Worm (Caenorhabditis elegans) whole organism, mixed stage, embryonic: ENCODE data around the gene fbxb-88.

Experiments used
- M03D4.4 ChIP-seq: sonication (generic microtip); optimal IDR thresholded peaks from 2 replicates; lab custom pipeline; 2017; ENCODE audit warnings: mild to moderate bottlenecking, missing genetic modification characterization, missing compliant biosample characterization
- blmp-1 ChIP-seq: fragments of 150-350 bp; optimal IDR thresholded peaks from 2 replicates; lab custom pipeline; 2014; ENCODE audit warnings: missing biosample characterization, missing genetic modification characterization
- ceh-39 ChIP-seq: fragments of 150-350 bp; optimal IDR thresholded peaks from 2 replicates; lab custom pipeline; 2014; ENCODE audit warnings: missing biosample characterization, missing genetic modification characterization
- ceh-43 ChIP-seq: fragments of 200-800 bp; sonication (Bioruptor generic); optimal IDR thresholded peaks from 2 replicates; lab custom pipeline; 2018; ENCODE audit warnings: mild to moderate bottlenecking, missing genetic modification characterization, moderate library complexity, missing compliant biosample characterization
- ces-1 ChIP-seq: fragments of 150-350 bp; optimal IDR thresholded peaks from 2 replicates; lab custom pipeline; 2014; ENCODE audit warnings: missing biosample characterization, missing genetic modification reagents, missing genetic modification characterization
- drap-1 ChIP-seq: fragments of 200-800 bp; sonication (Bioruptor generic); optimal IDR thresholded peaks from 3 replicates; lab custom pipeline; 2018; ENCODE audit warnings: mild to moderate bottlenecking, missing genetic modification characterization, missing compliant biosample characterization
- elt-1 ChIP-seq: sonication (generic microtip); optimal IDR thresholded peaks from 2 replicates; lab custom pipeline; 2017; ENCODE audit warnings: missing genetic modification characterization, mild to moderate bottlenecking, missing compliant biosample characterization, antibody characterized with exemption, moderate library complexity, borderline replicate concordance; ENCODE audit not compliant: insufficient read depth
- flh-1 ChIP-seq: fragments of 200-800 bp; sonication (Bioruptor generic); optimal IDR thresholded peaks from 2 replicates; lab custom pipeline; 2018; ENCODE audit warnings: mild to moderate bottlenecking, missing genetic modification characterization, moderate library complexity, missing compliant biosample characterization
- ham-2 ChIP-seq: fragments of 200-800 bp; sonication (Bioruptor generic); optimal IDR thresholded peaks from 2 replicates; lab custom pipeline; 2018; ENCODE audit warnings: mild to moderate bottlenecking, missing genetic modification characterization, missing compliant biosample characterization
- hlh-1 ChIP-seq: fragments of 150-350 bp; optimal IDR thresholded peaks from 2 replicates; lab custom pipeline; 2014; ENCODE audit warnings: missing biosample characterization, missing genetic modification reagents, missing genetic modification characterization
- lin-13 ChIP-seq: fragments of 150-350 bp; optimal IDR thresholded peaks from 2 replicates; lab custom pipeline; 2014; ENCODE audit warnings: missing biosample characterization, missing genetic modification characterization
- lin-32 ChIP-seq: fragments of 200-800 bp; sonication (Bioruptor generic); optimal IDR thresholded peaks from 2 replicates; lab custom pipeline; 2018; ENCODE audit warnings: mild to moderate bottlenecking, missing genetic modification characterization, missing compliant biosample characterization
- lsy-2 ChIP-seq: fragments of 150-350 bp; optimal IDR thresholded peaks from 2 replicates; lab custom pipeline; 2014; ENCODE audit warnings: missing biosample characterization, missing genetic modification characterization
- mab-5 ChIP-seq: fragments of 150-350 bp; optimal IDR thresholded peaks from 2 replicates; lab custom pipeline; 2014; ENCODE audit warnings: missing biosample characterization, missing genetic modification characterization
- mep-1 ChIP-seq: fragments of 150-350 bp; optimal IDR thresholded peaks from 2 replicates; lab custom pipeline; 2017; ENCODE audit warnings: missing biosample characterization, missing genetic modification reagents, missing genetic modification characterization, inconsistent platforms
- mls-2 ChIP-seq: sonication (generic microtip); optimal IDR thresholded peaks from 2 replicates; lab custom pipeline; 2016; ENCODE audit warnings: mild to moderate bottlenecking, missing genetic modification characterization, moderate library complexity, missing compliant biosample characterization
- nhr-12 ChIP-seq: fragments of 150-350 bp; optimal IDR thresholded peaks from 2 replicates; lab custom pipeline; 2014; ENCODE audit warnings: missing biosample characterization, missing genetic modification characterization
- nhr-2 ChIP-seq: fragments of 150-350 bp; optimal IDR thresholded peaks from 2 replicates; lab custom pipeline; 2014; ENCODE audit warnings: missing biosample characterization, missing genetic modification characterization
- nhr-237 ChIP-seq: fragments of 150-350 bp; optimal IDR thresholded peaks from 2 replicates; lab custom pipeline; 2014; ENCODE audit warnings: missing biosample characterization, missing genetic modification characterization
- nhr-28 ChIP-seq: fragments of 150-350 bp; optimal IDR thresholded peaks from 2 replicates; lab custom pipeline; 2014; ENCODE audit warnings: missing biosample characterization, missing genetic modification characterization
- nhr-76 ChIP-seq: sonication (generic microtip); optimal IDR thresholded peaks from 2 replicates; lab custom pipeline; 2017; ENCODE audit warnings: missing biosample characterization, missing genetic modification characterization
- sem-2 ChIP-seq: fragments of 200-800 bp; sonication (Bioruptor generic); optimal IDR thresholded peaks from 2 replicates; lab custom pipeline; 2018; ENCODE audit warnings: mild to moderate bottlenecking, missing genetic modification characterization, missing compliant biosample characterization
- snpc-4 ChIP-seq: fragments of 150-350 bp; optimal IDR thresholded peaks from 2 replicates; lab custom pipeline; 2014; ENCODE audit warnings: missing biosample characterization, missing genetic modification characterization
- sptf-1 ChIP-seq: sonication (generic microtip); optimal IDR thresholded peaks from 2 replicates; lab custom pipeline; 2017; ENCODE audit warnings: mild to moderate bottlenecking, missing genetic modification characterization, moderate library complexity, missing compliant biosample characterization
- tbx-8 ChIP-seq: fragments of 200-800 bp; sonication (Bioruptor generic); optimal IDR thresholded peaks from 2 replicates; lab custom pipeline; 2018; ENCODE audit warnings: mild to moderate bottlenecking, missing genetic modification characterization, moderate library complexity, missing compliant biosample characterization
- unc-120 ChIP-seq: sonication (generic microtip); optimal IDR thresholded peaks from 2 replicates; lab custom pipeline; 2017; ENCODE audit warnings: missing genetic modification characterization, missing compliant biosample characterization; ENCODE audit not compliant: poor library complexity, severe bottlenecking
- unc-39 ChIP-seq: fragments of 150-350 bp; optimal IDR thresholded peaks from 2 replicates; lab custom pipeline; 2014; ENCODE audit warnings: missing biosample characterization, missing genetic modification characterization
- unc-62 ChIP-seq: fragments of 150-350 bp; optimal IDR thresholded peaks from 2 replicates; lab custom pipeline; 2014; ENCODE audit warnings: missing biosample characterization, missing genetic modification reagents, missing genetic modification characterization
- zip-8 ChIP-seq: fragments of 150-350 bp; optimal IDR thresholded peaks from 2 replicates; lab custom pipeline; 2014; ENCODE audit warnings: missing biosample characterization, missing genetic modification characterization
- ztf-11 ChIP-seq: fragments of 150-350 bp; optimal IDR thresholded peaks from 2 replicates; lab custom pipeline; 2014; ENCODE audit warnings: missing biosample characterization, missing genetic modification characterization

Gene fbxb-88

ce11 chrII:4874335-4874861 is 46.7 kb upstream of the fbxb-88 start, which contains the start of gene F11G11.15:
Gene F11G11.15, plus strand, starts transcription at chrII:4874845.
- no peak for TF ChIP-seq M03D4.4 (tag; lab: Kevin White, UChicago)
- no peak for TF ChIP-seq nhr-12
- TF ChIP-seq mab-5 (tag; lab: Kevin White, UChicago), result no peak
- no peak for TF ChIP-seq ceh-43 (GFP tag; lab: Kevin White, UChicago)
- no peak for TF ChIP-seq unc-39

ce11 chrII:4873029-4873428 is 45.3 kb upstream of the fbxb-88 start, which contains the start of gene col-73:
Gene col-73, minus strand, starts transcription at chrII:4873129.
- TF ChIP-seq hlh-1 (no peak), lin-13 (tag; lab: Kevin White, UChicago) (no peak), ceh-39 (no peak), tbx-8 (GFP tag; lab: Kevin White, UChicago) (no peak), unc-62 (GFP tag; lab: Kevin White, UChicago) (no peak), elt-1 (tag; lab: Kevin White, UChicago) (no peak), sptf-1 (tag; lab: Kevin White, UChicago) (no peak), unc-39 (no peak), unc-120 (tag; lab: Kevin White, UChicago) (no peak), mls-2 (tag; lab: Kevin White, UChicago) (no peak), nhr-76 (tag; lab: Kevin White, UChicago) (no peak), snpc-4 (tag; lab: Kevin White, UChicago) (no peak), mep-1 (tag; lab: Kevin White, UChicago) (no peak), lsy-2 (tag; lab: Kevin White, UChicago) (no peak), ham-2 (GFP tag; lab: Kevin White, UChicago) (no peak), blmp-1 (tag; lab: Kevin White, UChicago) (no peak), nhr-237 (tag; lab: Kevin White, UChicago) (no peak), mab-5 (tag; lab: Kevin White, UChicago) (no peak), nhr-28 (tag; lab: Kevin White, UChicago) (no peak), ces-1 (no peak)
- TF ChIP-seq, all 35 proteins: peak for 0

- TF ChIP-seq flh-1 (no peak), ztf-11 (no peak), nhr-237 (tag; lab: Kevin White, UChicago) (no peak)
These were observed 44.1 kb upstream of the fbxb-88 start for ce11 chrII:4871834-4872233.

- TF ChIP-seq snpc-4 (tag; lab: Kevin White, UChicago) (no peak), nhr-237 (tag; lab: Kevin White, UChicago) (no peak), mls-2 (tag; lab: Kevin White, UChicago) (no peak), elt-1 (tag; lab: Kevin White, UChicago) (no peak), M03D4.4 (tag; lab: Kevin White, UChicago) (no peak), flh-1 (no peak), drap-1 (GFP tag; lab: Kevin White, UChicago) (no peak), ceh-39 (no peak), zip-8 (tag; lab: Kevin White, UChicago) (no peak), ces-1 (no peak)
These were observed 43.0 kb upstream of the fbxb-88 start, which contains the start of gene col-20 for ce11 chrII:4870691-4871090. Gene col-20, minus strand, starts transcription at chrII:4870791.

- TF ChIP-seq ceh-43 (GFP tag; lab: Kevin White, UChicago) (no peak), ham-2 (GFP tag; lab: Kevin White, UChicago) (no peak), drap-1 (GFP tag; lab: Kevin White, UChicago) (no peak), nhr-2 (no peak), sem-2 (no peak), flh-1 (no peak), tbx-8 (GFP tag; lab: Kevin White, UChicago) (no peak), unc-62 (GFP tag; lab: Kevin White, UChicago) (no peak), blmp-1 (tag; lab: Kevin White, UChicago) (no peak), M03D4.4 (tag; lab: Kevin White, UChicago) (no peak), lin-32 (GFP tag; lab: Kevin White, UChicago) (no peak)
These were observed 42.2 kb upstream of the fbxb-88 start for ce11 chrII:4869793-4870343.
